Worm (Caenorhabditis elegans): ENCODE measurements around the gene paic-1.

DNA sequence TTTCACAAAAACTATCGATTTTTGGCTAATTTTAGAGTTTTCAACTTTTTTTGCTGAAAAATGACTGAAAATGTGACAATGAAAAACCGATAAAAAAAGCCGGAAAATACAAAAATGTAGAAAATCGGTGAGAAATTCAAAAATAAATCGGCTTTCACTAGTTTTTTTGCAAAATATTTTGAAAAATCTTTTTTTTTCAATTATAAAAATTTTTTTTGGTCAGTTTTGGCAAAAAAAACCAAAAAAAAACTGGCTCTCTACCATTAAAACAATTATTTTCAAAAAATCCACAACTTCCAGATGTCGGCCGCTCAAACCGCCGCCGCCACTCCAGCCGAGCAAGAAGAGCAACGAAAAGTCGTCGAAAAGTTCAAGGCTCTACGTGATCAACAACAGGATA, 45.9 kb downstream of the paic-1 start, which contains the start of gene pfd-2:
- no peak for TF ChIP-seq him-1 (tag; optimal IDR thresholded peaks at IDR 0.05)
- TF ChIP-seq W03F9.2 (tag; optimal IDR thresholded peaks at IDR 0.05), result no peak
